Worm (Caenorhabditis elegans) whole organism, mixed stage, embryonic: ENCODE measurements around the gene ceh-28.

Source experiments
- drap-1 ChIP-seq: fragments of 200-800 bp; sonication (Bioruptor generic); optimal IDR thresholded peaks from 3 replicates; lab custom pipeline; 2018; ENCODE audit warnings: mild to moderate bottlenecking, missing genetic modification characterization, missing compliant biosample characterization
- elt-1 ChIP-seq: sonication (generic microtip); optimal IDR thresholded peaks from 2 replicates; lab custom pipeline; 2017; ENCODE audit warnings: missing genetic modification characterization, mild to moderate bottlenecking, missing compliant biosample characterization, antibody characterized with exemption, moderate library complexity, borderline replicate concordance; ENCODE audit not compliant: insufficient read depth
- lsy-2 ChIP-seq: fragments of 150-350 bp; optimal IDR thresholded peaks from 2 replicates; lab custom pipeline; 2014; ENCODE audit warnings: missing biosample characterization, missing genetic modification characterization
- snpc-4 ChIP-seq: fragments of 150-350 bp; optimal IDR thresholded peaks from 2 replicates; lab custom pipeline; 2014; ENCODE audit warnings: missing biosample characterization, missing genetic modification characterization
- sptf-1 ChIP-seq: sonication (generic microtip); optimal IDR thresholded peaks from 2 replicates; lab custom pipeline; 2017; ENCODE audit warnings: mild to moderate bottlenecking, missing genetic modification characterization, moderate library complexity, missing compliant biosample characterization
- unc-62 ChIP-seq: fragments of 150-350 bp; optimal IDR thresholded peaks from 2 replicates; lab custom pipeline; 2014; ENCODE audit warnings: missing biosample characterization, missing genetic modification reagents, missing genetic modification characterization

- no peak for TF ChIP-seq lsy-2
- TF ChIP-seq elt-1 (tag; lab: Kevin White, UChicago) = no peak
- TF ChIP-seq drap-1 (GFP tag; lab: Kevin White, UChicago) = no peak
- TF ChIP-seq snpc-4 (tag; lab: Kevin White, UChicago) = no peak
- no peak for TF ChIP-seq unc-62 (GFP tag; lab: Kevin White, UChicago)
- no peak for TF ChIP-seq sptf-1 (tag; lab: Kevin White, UChicago)
These were observed 34.2 kb downstream of the ceh-28 start for ce11 chrX:13108664-13109063.
